Fruit fly (Drosophila melanogaster): ENCODE measurements around the gene CG10638.

The CG10638 gene

DNA sequence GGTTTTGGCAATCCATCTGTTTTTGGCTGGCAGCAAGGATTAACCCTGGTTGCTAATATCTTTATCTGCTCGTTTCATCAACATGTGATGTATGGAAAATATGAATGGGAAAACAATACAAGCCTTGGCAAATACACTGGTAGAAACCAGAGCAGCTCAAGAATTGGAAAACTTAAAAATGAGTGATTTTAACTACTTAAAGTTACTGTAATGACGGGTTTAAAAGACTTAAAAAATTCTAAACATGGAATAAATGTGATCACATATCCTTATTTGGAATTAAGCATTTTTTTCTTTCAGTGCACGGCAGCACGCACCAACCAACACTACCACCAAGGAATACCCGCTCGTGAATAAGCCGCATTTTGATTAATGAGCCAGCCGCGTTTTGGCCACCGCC is 35.9 kb downstream of the CG10638 start:
- TF ChIP-seq Dll (optimal IDR thresholded peaks at IDR 0.05), result no peak

DNA sequence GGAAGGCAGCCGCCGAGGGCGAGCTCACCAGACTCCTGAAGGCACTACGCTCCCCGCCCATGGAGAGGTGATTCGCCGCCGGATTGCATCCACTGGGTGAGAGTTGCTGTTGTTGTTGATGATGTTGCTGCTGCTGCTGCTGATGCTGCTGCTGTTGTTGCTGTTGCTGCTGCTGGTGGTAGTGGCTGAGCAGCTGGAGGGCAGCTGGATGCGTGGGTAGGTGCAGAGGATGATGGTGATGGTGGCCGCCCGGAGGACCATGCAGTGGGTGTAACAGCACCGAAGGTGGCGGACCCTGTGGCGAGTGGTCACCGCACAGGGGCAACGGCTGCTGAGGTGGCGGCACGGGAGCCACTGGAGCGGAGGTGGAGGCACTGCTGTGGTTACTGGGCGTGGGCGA is 37.5 kb downstream of the CG10638 start:
- no peak for TF ChIP-seq CG8478 (optimal IDR thresholded peaks at IDR 0.05)
- TF ChIP-seq pan (optimal IDR thresholded peaks at IDR 0.05), result no peak
- no peak for TF ChIP-seq usp (GFP tag; optimal IDR thresholded peaks at IDR 0.05)
- TF ChIP-seq EcR (GFP tag; optimal IDR thresholded peaks at IDR 0.05), result no peak
- no peak for TF ChIP-seq psq (optimal IDR thresholded peaks at IDR 0.05)
- TF ChIP-seq Dll (optimal IDR thresholded peaks at IDR 0.05), result no peak

DNA sequence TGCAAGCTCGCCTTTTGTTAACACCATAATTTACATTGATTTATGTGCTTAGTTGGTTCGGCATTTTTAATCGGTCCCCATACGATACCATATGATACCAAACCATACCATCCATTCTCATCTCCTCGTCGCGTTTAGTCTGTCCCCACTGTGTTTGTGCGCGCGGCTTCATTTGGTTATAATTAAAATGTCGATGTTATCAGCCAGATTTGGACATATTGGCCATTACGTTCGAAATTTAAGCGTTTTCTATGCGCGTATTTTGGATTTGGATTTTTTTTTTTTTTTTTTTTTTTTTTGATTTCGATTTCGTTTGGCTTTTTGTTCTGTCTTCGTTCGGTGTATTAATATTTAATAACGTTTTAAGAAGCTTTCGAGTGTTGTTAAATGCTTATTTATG is 39.2 kb downstream of the CG10638 start:
- TF ChIP-seq EcR (GFP tag; optimal IDR thresholded peaks at IDR 0.05) (no peak), pan (optimal IDR thresholded peaks at IDR 0.05) (no peak), usp (GFP tag; optimal IDR thresholded peaks at IDR 0.05) (no peak), Dll (optimal IDR thresholded peaks at IDR 0.05) (no peak), CG8478 (optimal IDR thresholded peaks at IDR 0.05) (no peak), psq (optimal IDR thresholded peaks at IDR 0.05) (no peak)

DNA sequence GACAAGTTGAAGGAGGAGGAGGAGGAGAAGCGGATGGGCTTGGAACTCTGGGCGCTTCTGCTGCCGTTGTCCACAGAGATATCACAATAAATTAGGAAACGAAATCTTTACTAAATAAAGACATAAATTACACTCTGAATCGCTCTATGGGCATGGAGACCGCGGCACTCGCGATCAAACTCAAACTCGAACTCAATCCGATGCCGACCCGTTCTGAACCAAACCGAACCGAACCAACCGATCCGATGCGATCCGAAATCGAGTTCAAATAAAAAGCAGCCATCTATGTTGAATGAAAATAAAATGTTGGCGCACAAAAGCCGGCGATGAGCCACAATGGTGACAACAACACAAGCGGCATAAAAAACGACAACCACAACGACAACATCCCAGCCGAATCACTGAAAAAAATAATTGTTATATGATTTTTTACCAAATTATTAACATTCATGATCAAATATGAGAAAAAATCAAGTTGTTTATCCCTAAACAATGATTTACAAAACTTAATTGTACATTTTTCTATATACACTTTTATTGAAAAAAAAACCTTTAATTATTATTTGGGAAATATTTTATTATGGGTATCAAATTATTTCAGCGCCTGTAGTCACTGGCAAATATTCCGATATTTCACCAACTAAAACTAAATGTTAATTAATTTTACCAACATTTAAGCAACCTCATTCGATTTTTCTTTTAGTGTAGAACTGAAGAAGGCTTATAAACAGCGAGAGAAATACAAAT is 44.0 kb downstream of the CG10638 start:
- TF ChIP-seq EcR (GFP tag; optimal IDR thresholded peaks at IDR 0.05), result no peak
- TF ChIP-seq CG8478 (optimal IDR thresholded peaks at IDR 0.05), result no peak
- TF ChIP-seq Dll (optimal IDR thresholded peaks at IDR 0.05), result no peak
- TF ChIP-seq usp (GFP tag; optimal IDR thresholded peaks at IDR 0.05), result no peak
- no peak for TF ChIP-seq psq (optimal IDR thresholded peaks at IDR 0.05)
- no peak for TF ChIP-seq pan (optimal IDR thresholded peaks at IDR 0.05)

DNA sequence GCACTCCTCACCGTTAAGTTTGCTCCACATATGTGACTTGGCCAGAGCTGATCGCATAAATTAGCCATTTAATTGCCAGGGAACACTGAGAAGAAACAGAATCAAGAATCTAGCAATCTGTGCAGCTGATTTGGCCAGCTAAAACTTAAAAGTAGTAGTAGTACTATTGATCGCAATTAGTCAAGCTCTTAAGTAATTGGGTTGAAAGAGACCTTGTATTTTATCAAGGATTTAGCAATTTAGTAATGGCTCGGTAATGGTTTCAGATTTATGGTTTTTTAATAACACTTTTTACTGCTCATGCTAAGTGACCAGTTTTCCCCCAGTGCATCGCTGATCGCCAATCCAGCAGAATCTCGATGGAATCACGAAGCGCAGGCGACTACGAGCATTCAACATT is 46.1 kb downstream of the CG10638 start:
- TF ChIP-seq usp (GFP tag; optimal IDR thresholded peaks at IDR 0.05) (no peak), CG8478 (optimal IDR thresholded peaks at IDR 0.05) (no peak), psq (optimal IDR thresholded peaks at IDR 0.05) (no peak), EcR (GFP tag; optimal IDR thresholded peaks at IDR 0.05) (no peak), pan (optimal IDR thresholded peaks at IDR 0.05) (no peak), Dll (optimal IDR thresholded peaks at IDR 0.05) (no peak)

DNA sequence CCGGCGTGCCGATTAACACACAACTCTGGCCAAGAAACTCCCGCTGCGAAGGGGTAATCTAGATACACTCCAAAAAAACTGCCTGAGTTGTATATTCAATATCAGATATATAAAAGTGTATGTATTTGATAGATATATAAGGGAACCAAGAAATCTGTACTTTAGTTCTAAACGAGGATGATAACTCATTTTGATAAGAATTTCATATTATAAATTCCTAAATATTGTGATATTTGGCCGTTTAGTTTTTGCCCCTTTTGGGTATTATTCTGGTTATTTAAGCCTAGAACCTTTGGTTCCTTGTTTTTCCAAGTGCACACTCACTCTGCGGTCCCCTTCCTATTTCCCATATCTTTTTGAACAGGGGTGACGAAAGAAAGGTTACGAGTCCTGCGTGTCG is 47.6 kb downstream of the CG10638 start:
- TF ChIP-seq EcR (GFP tag; optimal IDR thresholded peaks at IDR 0.05), result no peak
- TF ChIP-seq psq (optimal IDR thresholded peaks at IDR 0.05), result no peak
- no peak for TF ChIP-seq pan (optimal IDR thresholded peaks at IDR 0.05)
- TF ChIP-seq CG8478 (optimal IDR thresholded peaks at IDR 0.05), result no peak
- TF ChIP-seq Dll (optimal IDR thresholded peaks at IDR 0.05), result no peak
- no peak for TF ChIP-seq usp (GFP tag; optimal IDR thresholded peaks at IDR 0.05)

All from whole organism.